Fruit fly (Drosophila melanogaster) whole organism, embryonic: Measurements from ENCODE around the gene mtsh.

Source experiments
- Abd-B ChIP-seq: fragments of 200-800 bp; sonication (Bioruptor generic); optimal IDR thresholded peaks from 2 replicates; lab custom pipeline; 2018; ENCODE audit warnings: missing biosample characterization, mild to moderate bottlenecking, missing genetic modification characterization, moderate library complexity
- Asciz ChIP-seq: fragments of 200-800 bp; sonication (Bioruptor generic); optimal IDR thresholded peaks from 2 replicates; lab custom pipeline; 2017; ENCODE audit warnings: missing biosample characterization, mild to moderate bottlenecking, missing genetic modification characterization, missing genetic modification reagents
- BEAF-32 ChIP-seq: fragments of 200-800 bp; sonication (Bioruptor generic); optimal IDR thresholded peaks from 3 replicates; lab custom pipeline; 2017; ENCODE audit warnings: missing biosample characterization, missing genetic modification characterization, mild to moderate bottlenecking, moderate library complexity, missing genetic modification reagents
- C15 ChIP-seq: fragments of 200-800 bp; sonication (Bioruptor generic); IDR thresholded peaks from 3 replicates; pipeline ENCODE4 v1.3.6; 2022; ENCODE audit warnings: missing biosample characterization, missing genetic modification characterization
- CG10543 ChIP-seq: fragments of 200-800 bp; sonication (Bioruptor generic); optimal IDR thresholded peaks from 3 replicates; lab custom pipeline; 2017; ENCODE audit warnings: missing biosample characterization, mild to moderate bottlenecking, missing genetic modification characterization, moderate library complexity
- CG11085 ChIP-seq: fragments of 200-800 bp; sonication (Bioruptor generic); IDR thresholded peaks from 2 replicates; pipeline ENCODE4 v1.3.6; 2022; ENCODE audit warnings: missing biosample characterization, missing genetic modification characterization
- CG12391 ChIP-seq: fragments of 200-800 bp; sonication (Bioruptor generic); optimal IDR thresholded peaks from 3 replicates; lab custom pipeline; 2018; ENCODE audit warnings: missing biosample characterization, mild to moderate bottlenecking, missing genetic modification characterization, moderate library complexity
- CG12769 ChIP-seq: fragments of 200-800 bp; sonication (Bioruptor generic); optimal IDR thresholded peaks from 2 replicates; lab custom pipeline; 2019; ENCODE audit warnings: missing biosample characterization, mild to moderate bottlenecking, missing genetic modification characterization, moderate library complexity
- CG14860 ChIP-seq: fragments of 200-800 bp; sonication (Bioruptor generic); IDR thresholded peaks from 3 replicates; pipeline ENCODE4 v1.3.6; 2022; ENCODE audit warnings: missing biosample characterization, missing genetic modification characterization; ENCODE audit not compliant: partially characterized antibody
- CG15514 ChIP-seq: fragments of 200-800 bp; sonication (Bioruptor generic); optimal IDR thresholded peaks from 3 replicates; lab custom pipeline; 2017; ENCODE audit warnings: missing biosample characterization, missing genetic modification characterization, mild to moderate bottlenecking, moderate library complexity, missing genetic modification reagents
- CG1603 ChIP-seq: fragments of 200-800 bp; sonication (Bioruptor generic); optimal IDR thresholded peaks from 2 replicates; lab custom pipeline; 2019; ENCODE audit warnings: missing biosample characterization, mild to moderate bottlenecking, missing genetic modification characterization, moderate library complexity
- CG2889 ChIP-seq: fragments of 200-800 bp; sonication (Bioruptor generic); IDR thresholded peaks from 3 replicates; pipeline ENCODE4 v1.3.6; 2022; ENCODE audit warnings: missing biosample characterization, missing genetic modification characterization
- CG30431 ChIP-seq: fragments of 200-800 bp; sonication (Bioruptor generic); optimal IDR thresholded peaks from 2 replicates; lab custom pipeline; 2017; ENCODE audit warnings: missing biosample characterization, missing genetic modification characterization
- CG34224 ChIP-seq: fragments of 200-800 bp; sonication (Bioruptor generic); IDR thresholded peaks from 3 replicates; pipeline ENCODE4 v1.3.6; 2022; ENCODE audit warnings: missing biosample characterization, missing genetic modification characterization; ENCODE audit not compliant: partially characterized antibody
- CG42726 ChIP-seq: fragments of 200-800 bp; sonication (Bioruptor generic); IDR thresholded peaks from 2 replicates; pipeline ENCODE4 v1.3.6; 2022; ENCODE audit warnings: missing biosample characterization, missing genetic modification characterization; ENCODE audit not compliant: partially characterized antibody
- CG4707 ChIP-seq: fragments of 200-800 bp; sonication (Bioruptor generic); optimal IDR thresholded peaks from 2 replicates; lab custom pipeline; 2018; ENCODE audit warnings: missing biosample characterization, mild to moderate bottlenecking, missing genetic modification characterization, moderate library complexity
- CG4730 ChIP-seq: fragments of 200-800 bp; sonication (Bioruptor generic); IDR thresholded peaks from 2 replicates; pipeline ENCODE4 v1.3.6; 2022; ENCODE audit warnings: missing biosample characterization, missing genetic modification characterization
- CG8359 ChIP-seq: fragments of 200-800 bp; sonication (Bioruptor generic); optimal IDR thresholded peaks from 2 replicates; lab custom pipeline; 2017; ENCODE audit warnings: missing biosample characterization, mild to moderate bottlenecking, missing genetic modification characterization, borderline replicate concordance
- CG9797 ChIP-seq: fragments of 200-800 bp; sonication (Bioruptor generic); optimal IDR thresholded peaks from 3 replicates; lab custom pipeline; 2018; ENCODE audit warnings: missing biosample characterization, mild to moderate bottlenecking, missing genetic modification characterization
- CoRest ChIP-seq: fragments of 200-800 bp; sonication (Bioruptor generic); optimal IDR thresholded peaks from 3 replicates; lab custom pipeline; 2018; ENCODE audit warnings: missing biosample characterization, mild to moderate bottlenecking, missing genetic modification characterization, moderate library complexity
- Doc3 ChIP-seq: fragments of 200-800 bp; sonication (Bioruptor generic); IDR thresholded peaks from 3 replicates; pipeline ENCODE4 v1.3.6; 2022; ENCODE audit warnings: missing biosample characterization, missing genetic modification characterization; ENCODE audit not compliant: partially characterized antibody
- E2f2 ChIP-seq: fragments of 200-800 bp; sonication (Bioruptor generic); IDR thresholded peaks from 2 replicates; pipeline ENCODE4 v1.3.6; 2022; ENCODE audit warnings: missing biosample characterization, missing genetic modification characterization
- Lpt ChIP-seq: fragments of >200 bp; optimal IDR thresholded peaks from 2 replicates; lab custom pipeline; 2018; ENCODE audit warnings: missing biosample characterization, missing genetic modification characterization
- Med ChIP-seq: fragments of 200-800 bp; sonication (Bioruptor generic); peaks from one replicate; lab custom pipeline; 2016; ENCODE audit warnings: missing biosample characterization, missing genetic modification characterization, mild to moderate bottlenecking, inconsistent platforms, moderate library complexity
- Neu2 ChIP-seq: fragments of 200-800 bp; sonication (Bioruptor generic); optimal IDR thresholded peaks from 3 replicates; lab custom pipeline; 2016; ENCODE audit warnings: missing biosample characterization, missing genetic modification characterization, borderline replicate concordance
- Opbp ChIP-seq: fragments of 200-800 bp; sonication (Bioruptor generic); IDR thresholded peaks from 3 replicates; pipeline ENCODE4 v1.3.6; 2022; ENCODE audit warnings: missing biosample characterization, missing genetic modification characterization; ENCODE audit not compliant: partially characterized antibody
- Pdp1 ChIP-seq, 2 experiments: fragments of 200-800 bp; sonication (Bioruptor generic); optimal IDR thresholded peaks; 3 replicates each; lab custom pipeline; 2016; ENCODE audit warnings: missing biosample characterization in 2 of 2, missing genetic modification characterization in 2 of 2, mild to moderate bottlenecking in 1 of 2, moderate library complexity in 1 of 2
- Stat92E ChIP-seq, 3 experiments: fragments of >200 bp in 2 of 3; fragments of 200-800 bp in 1 of 3; sonication (Bioruptor generic) in 1 of 3; optimal IDR thresholded peaks; 2 replicates each; lab custom pipeline; 2017 to 2019; ENCODE audit warnings: missing biosample characterization in 3 of 3, missing genetic modification characterization in 3 of 3, mild to moderate bottlenecking in 1 of 3, moderate library complexity in 1 of 3
- bbx ChIP-seq: fragments of 200-800 bp; sonication (Bioruptor generic); IDR thresholded peaks from 2 replicates; pipeline ENCODE4 v1.3.6; 2022; ENCODE audit warnings: missing biosample characterization, missing genetic modification characterization; ENCODE audit not compliant: partially characterized antibody
- bigmax ChIP-seq: fragments of 200-800 bp; sonication (Bioruptor generic); optimal IDR thresholded peaks from 2 replicates; lab custom pipeline; 2018; ENCODE audit warnings: missing biosample characterization, mild to moderate bottlenecking, missing genetic modification characterization
- crp ChIP-seq, 2 experiments: fragments of 200-800 bp; sonication (Bioruptor generic); optimal IDR thresholded peaks; 2 replicates in 1 of 2; 3 replicates in 1 of 2; lab custom pipeline; 2017; ENCODE audit warnings: missing biosample characterization in 2 of 2, missing genetic modification characterization in 2 of 2, mild to moderate bottlenecking in 1 of 2, moderate library complexity in 1 of 2
- dati ChIP-seq: fragments of 200-800 bp; sonication (Bioruptor generic); IDR thresholded peaks from 2 replicates; pipeline ENCODE4 v1.3.6; 2022; ENCODE audit warnings: missing biosample characterization, missing genetic modification characterization
- gce ChIP-seq: fragments of 200-800 bp; sonication (Bioruptor generic); IDR thresholded peaks from 3 replicates; pipeline ENCODE4 v1.3.6; 2022; ENCODE audit warnings: missing biosample characterization, missing genetic modification characterization
- grau ChIP-seq: fragments of 200-800 bp; optimal IDR thresholded peaks from 3 replicates; lab custom pipeline; 2019; ENCODE audit warnings: missing biosample characterization, mild to moderate bottlenecking, missing genetic modification characterization, moderate library complexity
- ham ChIP-seq: fragments of 200-800 bp; sonication (Bioruptor generic); IDR thresholded peaks from 2 replicates; pipeline ENCODE4 v1.3.6; 2022; ENCODE audit warnings: missing biosample characterization, missing genetic modification characterization
- kni ChIP-seq: fragments of 200-800 bp; sonication (Bioruptor generic); optimal IDR thresholded peaks from 3 replicates; lab custom pipeline; 2017; ENCODE audit warnings: mild to moderate bottlenecking, missing biosample characterization, missing genetic modification reagents, missing genetic modification characterization
- lab ChIP-seq: fragments of 200-800 bp; sonication (Bioruptor generic); optimal IDR thresholded peaks from 3 replicates; lab custom pipeline; 2017; ENCODE audit warnings: missing biosample characterization, missing genetic modification characterization, mild to moderate bottlenecking, moderate library complexity, missing genetic modification reagents
- nom ChIP-seq: fragments of 200-800 bp; sonication (Bioruptor generic); optimal IDR thresholded peaks from 2 replicates; lab custom pipeline; 2017; ENCODE audit warnings: missing biosample characterization, missing genetic modification characterization, mild to moderate bottlenecking, moderate library complexity, missing genetic modification reagents
- row ChIP-seq: fragments of 200-800 bp; sonication (Bioruptor generic); IDR thresholded peaks from 3 replicates; pipeline ENCODE4 v1.3.6; 2022; ENCODE audit warnings: missing biosample characterization, missing genetic modification characterization
- schlank ChIP-seq: fragments of 200-800 bp; sonication (Bioruptor generic); optimal IDR thresholded peaks from 2 replicates; lab custom pipeline; 2018; ENCODE audit warnings: missing biosample characterization, mild to moderate bottlenecking, missing genetic modification characterization
- sens ChIP-seq: fragments of 200-800 bp; sonication (Bioruptor generic); peaks from one replicate; lab custom pipeline; 2016; ENCODE audit warnings: missing biosample characterization, missing genetic modification characterization
- sim ChIP-seq: fragments of 200-800 bp; sonication (Bioruptor generic); IDR thresholded peaks from 2 replicates; pipeline ENCODE4 v1.3.6; 2022; ENCODE audit warnings: missing biosample characterization, missing genetic modification characterization
- ssp ChIP-seq: fragments of 200-800 bp; sonication (Bioruptor generic); IDR thresholded peaks from 2 replicates; pipeline ENCODE4 v1.3.6; 2022; ENCODE audit warnings: missing biosample characterization, missing genetic modification characterization
- stc ChIP-seq: fragments of 200-800 bp; sonication (Bioruptor generic); IDR thresholded peaks from 2 replicates; pipeline ENCODE4 v1.3.6; 2022; ENCODE audit warnings: missing biosample characterization, missing genetic modification characterization
- unc-4 ChIP-seq: fragments of 200-800 bp; sonication (Bioruptor generic); IDR thresholded peaks from 2 replicates; pipeline ENCODE4 v1.3.6; 2022; ENCODE audit warnings: missing biosample characterization, missing genetic modification characterization; ENCODE audit not compliant: partially characterized antibody
- wdn ChIP-seq: fragments of 200-800 bp; sonication (Bioruptor generic); IDR thresholded peaks from 2 replicates; pipeline ENCODE4 v1.3.6; 2022; ENCODE audit warnings: missing biosample characterization, missing genetic modification characterization

Gene mtsh

dm6 chr2L:8300220-8301167 lies 19.2 kb downstream of the mtsh start, which contains the start of gene Btk (continued):
- TF ChIP-seq CoRest (tag; lab: Kevin White, UChicago), result peak; percentile 27
- 0 out of 3 replicates have a peak, but pooled peaks have one; percentile 26 for TF ChIP-seq CG14860 (GFP tag; lab: Robert Waterston, UW)
- peak; percentile 50 for TF ChIP-seq Med (GFP tag; lab: Kevin White, UChicago)
- no peak for TF ChIP-seq CG4707 (GFP tag; lab: Kevin White, UChicago)
- TF ChIP-seq C15, result no peak
- peak; percentile 77 for TF ChIP-seq sens (GFP tag; lab: Kevin White, UChicago)
- peak; percentile 53 for TF ChIP-seq kni (GFP tag; lab: Kevin White, UChicago)
- TF ChIP-seq ham (GFP tag; lab: Robert Waterston, UW), result no peak
- no peak for TF ChIP-seq dati (GFP tag; lab: Robert Waterston, UW)
- TF ChIP-seq CG1603 (tag; lab: Kevin White, UChicago), result peak; percentile 37
- peak in 1 of 2 experiments; percentile 47 for TF ChIP-seq crp (GFP tag; optimal IDR thresholded peaks at IDR 0.05; lab: Kevin White, UChicago)
- TF ChIP-seq wdn (GFP tag; lab: Robert Waterston, UW), result no peak
- TF ChIP-seq Abd-B (GFP tag; lab: Kevin White, UChicago), result no peak
- no peak for TF ChIP-seq row (GFP tag; lab: Robert Waterston, UW)
- TF ChIP-seq Asciz (GFP tag; lab: Kevin White, UChicago), result no peak
- TF ChIP-seq Doc3, result no peak
- TF ChIP-seq sim (GFP tag; lab: Robert Waterston, UW), result no peak
- TF ChIP-seq CG12391, result no peak
- no peak for TF ChIP-seq Lpt
- 0 out of 3 replicates have a peak, but pooled peaks have one; percentile 16 for TF ChIP-seq CG34224 (GFP tag; lab: Robert Waterston, UW)
- peak; percentile 82 for TF ChIP-seq CG9797 (GFP tag; lab: Kevin White, UChicago)
- no peak for TF ChIP-seq CG30431 (GFP tag; lab: Kevin White, UChicago)
- peak; percentile 17 for TF ChIP-seq bigmax (GFP tag; lab: Kevin White, UChicago)
- peak; percentile 16 for TF ChIP-seq nom (GFP tag; lab: Kevin White, UChicago)
- no peak for TF ChIP-seq CG2889 (GFP tag; lab: Robert Waterston, UW)
- 0 out of 2 replicates have a peak, but pooled peaks have one; percentile 25 for TF ChIP-seq stc (GFP tag; lab: Robert Waterston, UW)
- TF ChIP-seq lab (GFP tag; lab: Kevin White, UChicago), result no peak
- TF ChIP-seq unc-4 (GFP tag; lab: Robert Waterston, UW), result 0 out of 2 replicates have a peak, but pooled peaks have one; percentile 19
- TF ChIP-seq Opbp (GFP tag; lab: Robert Waterston, UW), result no peak
- TF ChIP-seq grau, result no peak
- peak; percentile 2 for TF ChIP-seq CG15514
- no peak for TF ChIP-seq CG11085 (GFP tag; lab: Robert Waterston, UW)
- peak in 1 of 3 experiments; percentile 91 for TF ChIP-seq Stat92E (GFP tag; optimal IDR thresholded peaks at IDR 0.05; lab: Kevin White, UChicago)
- TF ChIP-seq E2f2, result peak; percentile 90
- TF ChIP-seq gce (GFP tag; lab: Robert Waterston, UW), result no peak
- no peak for TF ChIP-seq CG12769
- no peak for TF ChIP-seq Neu2
- TF ChIP-seq Pdp1 (GFP tag; optimal IDR thresholded peaks at IDR 0.05; lab: Kevin White, UChicago), result peak in 1 of 2 experiments; percentile 20
- TF ChIP-seq CG10543 (GFP tag; lab: Kevin White, UChicago), result no peak
- TF ChIP-seq ssp (GFP tag; lab: Robert Waterston, UW), result no peak
- TF ChIP-seq bbx (GFP tag; lab: Robert Waterston, UW), result 0 out of 2 replicates have a peak, but pooled peaks have one; percentile 35
- no peak for TF ChIP-seq CG42726
- TF ChIP-seq BEAF-32, result peak; percentile 11
- no peak for TF ChIP-seq schlank (tag; lab: Kevin White, UChicago)
- no peak for TF ChIP-seq CG8359 (GFP tag; lab: Kevin White, UChicago)
- no peak for TF ChIP-seq CG4730
